Fruit fly (Drosophila melanogaster): ENCODE results near the gene CG17855.

DNA sequence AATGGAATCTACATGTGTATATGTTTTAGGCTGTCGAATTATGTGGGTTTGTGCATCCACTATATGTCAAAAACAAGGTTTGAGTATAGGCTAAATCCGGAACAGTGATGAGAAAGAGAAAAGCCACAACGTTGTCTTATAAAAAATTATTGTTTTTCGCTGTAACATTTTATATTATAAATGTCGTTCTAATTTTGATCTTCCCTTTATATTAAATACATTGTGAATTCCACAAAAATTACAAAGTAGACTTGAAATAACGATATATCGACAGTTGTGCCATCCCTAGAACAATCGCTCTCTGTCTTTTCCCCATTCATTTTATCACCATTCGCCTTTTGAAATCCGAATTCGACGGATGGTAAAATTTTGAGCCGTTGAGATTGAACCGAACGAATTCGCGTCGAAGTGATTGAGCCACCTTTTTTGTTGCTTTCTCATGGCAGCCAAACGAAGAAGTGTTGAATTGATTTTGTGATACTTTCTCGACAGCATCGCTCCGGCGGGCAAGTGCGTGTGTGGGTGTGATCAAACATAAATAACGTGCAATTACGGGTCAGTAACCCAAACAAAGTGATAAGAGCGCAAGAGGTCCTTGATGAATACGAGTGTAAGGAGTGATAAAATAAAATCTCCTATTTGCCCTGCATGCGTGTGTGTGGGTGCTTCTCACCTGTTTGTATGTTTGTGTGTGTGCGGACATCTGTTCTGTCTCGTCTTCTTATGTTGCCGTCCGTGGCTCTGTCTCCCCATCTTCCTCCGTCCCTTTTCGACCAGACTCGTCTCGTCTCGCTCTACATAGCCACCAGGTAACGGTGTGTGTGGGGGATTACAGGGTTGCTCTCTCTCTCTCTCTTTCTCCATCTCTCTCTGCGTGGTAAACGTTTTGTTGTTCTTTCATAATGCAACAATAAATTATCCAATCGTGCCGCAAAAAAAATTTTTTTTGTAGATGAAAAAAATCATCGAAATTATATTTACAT lies 19.1 kb upstream of the CG17855 start, which contains the start of gene Oatp30B:
- TF ChIP-seq psq (optimal IDR thresholded peaks at IDR 0.05) (no peak), insv (optimal IDR thresholded peaks at IDR 0.05) (no peak), Myc (optimal IDR thresholded peaks at IDR 0.05) (no peak), h (optimal IDR thresholded peaks at IDR 0.05) (no peak), ttk (optimal IDR thresholded peaks at IDR 0.05) (no peak)
